Worm (Caenorhabditis elegans) whole organism, young adult: ENCODE data around the gene R53.8.

Source experiments
- B0019.2 ChIP-seq: fragments of 200-800 bp; sonication (Bioruptor generic); conservative IDR thresholded peaks from 2 replicates; pipeline ENCODE4 v1.3.6; 2022; ENCODE audit warnings: missing genetic modification reagents, missing genetic modification characterization, missing compliant biosample characterization
- C06A6.2 ChIP-seq: fragments of 200-800 bp; sonication (Bioruptor generic); conservative IDR thresholded peaks from 2 replicates; pipeline ENCODE4 v1.3.6; 2022; ENCODE audit warnings: missing genetic modification characterization, missing compliant biosample characterization
- F22D6.2 ChIP-seq: sonication (generic microtip); optimal IDR thresholded peaks from 2 replicates; lab custom pipeline; 2016; ENCODE audit warnings: mild to moderate bottlenecking, missing genetic modification characterization, missing compliant biosample characterization
- F52B5.7 ChIP-seq: sonication (generic microtip); optimal IDR thresholded peaks from 2 replicates; lab custom pipeline; 2016; ENCODE audit warnings: mild to moderate bottlenecking, missing genetic modification characterization, missing compliant biosample characterization
- F57C9.4 ChIP-seq: sonication (generic microtip); optimal IDR thresholded peaks from 2 replicates; lab custom pipeline; 2017; ENCODE audit warnings: mild to moderate bottlenecking, missing genetic modification characterization, missing compliant biosample characterization
- K11D2.4 ChIP-seq: fragments of 200-800 bp; sonication (Bioruptor generic); IDR thresholded peaks from 2 replicates; pipeline ENCODE4 v1.3.6; 2022; ENCODE audit warnings: missing genetic modification reagents, missing genetic modification characterization, missing compliant biosample characterization
- Y53G8AR.9 ChIP-seq: fragments of 200-800 bp; sonication (Bioruptor generic); conservative IDR thresholded peaks from 2 replicates; pipeline ENCODE4 v1.3.6; 2022; ENCODE audit warnings: missing genetic modification reagents, missing genetic modification characterization, missing compliant biosample characterization
- Y56A3A.18 ChIP-seq: fragments of 200-800 bp; sonication (Bioruptor generic); IDR thresholded peaks from 2 replicates; pipeline ENCODE4 v1.3.6; 2022; ENCODE audit warnings: missing genetic modification reagents, missing genetic modification characterization, missing compliant biosample characterization
- Y79H2A.3 ChIP-seq: fragments of 200-800 bp; sonication (Bioruptor generic); conservative IDR thresholded peaks from 2 replicates; pipeline ENCODE4 v1.3.6; 2022; ENCODE audit warnings: missing genetic modification reagents, missing genetic modification characterization, missing compliant biosample characterization
- akir-1 ChIP-seq: fragments of 200-800 bp; sonication (Bioruptor generic); optimal IDR thresholded peaks from 2 replicates; lab custom pipeline; 2018; ENCODE audit warnings: mild to moderate bottlenecking, missing genetic modification characterization, moderate library complexity, missing compliant biosample characterization
- ama-1 ChIP-seq, 3 experiments: fragments of 150-350 bp in 1 of 3; sonication (generic microtip) in 2 of 3; optimal IDR thresholded peaks; 2 replicates each; lab custom pipeline; 2014 to 2018; ENCODE audit warnings: missing biosample characterization in 2 of 3, missing genetic modification characterization in 2 of 3, missing genetic modification reagents in 2 of 3
- aptf-3 ChIP-seq: fragments of 200-800 bp; sonication (Bioruptor generic); IDR thresholded peaks from 2 replicates; pipeline ENCODE4 v1.3.6; 2022; ENCODE audit warnings: missing genetic modification characterization, missing compliant biosample characterization
- attf-6 ChIP-seq: fragments of 200-800 bp; sonication (Bioruptor generic); IDR thresholded peaks from 2 replicates; pipeline ENCODE4 v1.3.6; 2022; ENCODE audit warnings: missing genetic modification reagents, missing genetic modification characterization, missing compliant biosample characterization
- bed-1 ChIP-seq: fragments of 200-800 bp; sonication (Bioruptor generic); IDR thresholded peaks from 2 replicates; pipeline ENCODE4 v1.3.6; 2022; ENCODE audit warnings: missing genetic modification reagents, missing genetic modification characterization, missing compliant biosample characterization
- cebp-2 ChIP-seq: fragments of 200-800 bp; sonication (Bioruptor generic); IDR thresholded peaks from 2 replicates; pipeline ENCODE4 v1.3.6; 2022; ENCODE audit warnings: missing genetic modification characterization, missing compliant biosample characterization
- chd-7 ChIP-seq: sonication (generic microtip); optimal IDR thresholded peaks from 2 replicates; lab custom pipeline; 2016; ENCODE audit warnings: mild to moderate bottlenecking, missing genetic modification characterization, moderate library complexity, missing compliant biosample characterization
- dox-1 ChIP-seq: fragments of 200-800 bp; sonication (Bioruptor generic); IDR thresholded peaks from 2 replicates; pipeline ENCODE4 v1.3.6; 2022; ENCODE audit warnings: missing genetic modification reagents, missing genetic modification characterization, missing compliant biosample characterization
- ekl-4 ChIP-seq: fragments of 200-800 bp; sonication (Bioruptor generic); IDR thresholded peaks from 2 replicates; pipeline ENCODE4 v1.3.6; 2022; ENCODE audit warnings: missing genetic modification reagents, missing genetic modification characterization, missing compliant biosample characterization
- hlh-26 ChIP-seq: fragments of 200-800 bp; sonication (Bioruptor generic); conservative IDR thresholded peaks from 2 replicates; pipeline ENCODE4 v1.3.6; 2022; ENCODE audit warnings: missing genetic modification reagents, missing genetic modification characterization, missing compliant biosample characterization
- hmg-1.2 ChIP-seq: fragments of 200-800 bp; sonication (Bioruptor generic); IDR thresholded peaks from 2 replicates; pipeline ENCODE4 v1.3.6; 2022; ENCODE audit warnings: missing genetic modification reagents, missing genetic modification characterization, missing compliant biosample characterization
- let-607 ChIP-seq, 2 experiments: fragments of 200-800 bp in 1 of 2; sonication (Bioruptor generic) in 1 of 2; sonication (generic microtip) in 1 of 2; optimal IDR thresholded peaks; 2 replicates each; lab custom pipeline; 2016 to 2018; ENCODE audit warnings: mild to moderate bottlenecking in 2 of 2, missing compliant biosample characterization in 2 of 2, missing genetic modification characterization in 2 of 2, moderate library complexity in 2 of 2, missing genotype in 1 of 2
- lin-54 ChIP-seq: fragments of 200-800 bp; sonication (Bioruptor generic); optimal IDR thresholded peaks from 2 replicates; lab custom pipeline; 2018; ENCODE audit warnings: mild to moderate bottlenecking, missing genetic modification characterization, missing compliant biosample characterization
- lsl-1 ChIP-seq: fragments of 200-800 bp; sonication (Bioruptor generic); optimal IDR thresholded peaks from 2 replicates; lab custom pipeline; 2018; ENCODE audit warnings: mild to moderate bottlenecking, missing genetic modification characterization, moderate library complexity, missing compliant biosample characterization
- lsy-27 ChIP-seq: sonication (generic microtip); optimal IDR thresholded peaks from 2 replicates; lab custom pipeline; 2017; ENCODE audit warnings: missing genetic modification characterization, mild to moderate bottlenecking, missing compliant biosample characterization, antibody characterized with exemption, missing genotype, borderline replicate concordance; ENCODE audit not compliant: insufficient read depth
- madf-3 ChIP-seq: fragments of 200-800 bp; sonication (Bioruptor generic); IDR thresholded peaks from 2 replicates; pipeline ENCODE4 v1.3.6; 2022; ENCODE audit warnings: missing genetic modification reagents, missing genetic modification characterization, missing compliant biosample characterization
- madf-8 ChIP-seq: fragments of 200-800 bp; sonication (Bioruptor generic); conservative IDR thresholded peaks from 2 replicates; pipeline ENCODE4 v1.3.6; 2022; ENCODE audit warnings: missing genetic modification reagents, missing genetic modification characterization, missing compliant biosample characterization
- mcd-1 ChIP-seq: fragments of 200-800 bp; sonication (Bioruptor generic); IDR thresholded peaks from 2 replicates; pipeline ENCODE4 v1.3.6; 2022; ENCODE audit warnings: missing genetic modification reagents, missing genetic modification characterization, missing compliant biosample characterization
- mel-28 ChIP-seq: sonication (generic microtip); optimal IDR thresholded peaks from 2 replicates; lab custom pipeline; 2016; ENCODE audit warnings: borderline replicate concordance, mild to moderate bottlenecking, missing genetic modification characterization, missing compliant biosample characterization
- nfya-2 ChIP-seq: fragments of 200-800 bp; sonication (Bioruptor generic); IDR thresholded peaks from 2 replicates; pipeline ENCODE4 v1.3.6; 2022; ENCODE audit warnings: missing genetic modification reagents, missing genetic modification characterization, missing compliant biosample characterization
- nfyb-1 ChIP-seq: fragments of 200-800 bp; sonication (Bioruptor generic); IDR thresholded peaks from 2 replicates; pipeline ENCODE4 v1.3.6; 2022; ENCODE audit warnings: missing genetic modification reagents, missing genetic modification characterization, missing compliant biosample characterization
- nhr-80 ChIP-seq: sonication (generic microtip); optimal IDR thresholded peaks from 2 replicates; lab custom pipeline; 2016; ENCODE audit warnings: missing genetic modification characterization, missing compliant biosample characterization
- pha-4 ChIP-seq: fragments of 150-350 bp; sonication (generic microtip); optimal IDR thresholded peaks from 2 replicates; lab custom pipeline; 2014; ENCODE audit warnings: missing biosample characterization, missing genetic modification reagents, missing genetic modification characterization
- snpc-1.1 ChIP-seq: sonication (generic microtip); optimal IDR thresholded peaks from 2 replicates; lab custom pipeline; 2017; ENCODE audit warnings: missing genetic modification characterization, mild to moderate bottlenecking, missing compliant biosample characterization, antibody characterized with exemption, moderate library complexity, missing genotype, missing genetic modification reagents; ENCODE audit not compliant: insufficient read depth
- snpc-1.3 ChIP-seq: sonication (generic microtip); optimal IDR thresholded peaks from 2 replicates; lab custom pipeline; 2017; ENCODE audit warnings: missing genetic modification characterization, mild to moderate bottlenecking, missing compliant biosample characterization, antibody characterized with exemption, moderate library complexity, missing genotype, missing genetic modification reagents; ENCODE audit not compliant: insufficient read depth
- xnd-1 ChIP-seq: sonication (generic microtip); optimal IDR thresholded peaks from 2 replicates; lab custom pipeline; 2016; ENCODE audit warnings: missing genotype, missing genetic modification reagents, missing genetic modification characterization, missing compliant biosample characterization
- zfh-2 ChIP-seq: fragments of 200-800 bp; sonication (Bioruptor generic); conservative IDR thresholded peaks from 2 replicates; pipeline ENCODE4 v1.3.6; 2022; ENCODE audit warnings: missing genetic modification reagents, missing genetic modification characterization, missing compliant biosample characterization
- zim-3 ChIP-seq: sonication (generic microtip); optimal IDR thresholded peaks from 2 replicates; lab custom pipeline; 2017; ENCODE audit warnings: mild to moderate bottlenecking, missing genetic modification characterization, moderate library complexity, missing compliant biosample characterization
- ztf-3 ChIP-seq: fragments of 200-800 bp; sonication (Bioruptor generic); optimal IDR thresholded peaks from 2 replicates; lab custom pipeline; 2018; ENCODE audit warnings: mild to moderate bottlenecking, missing genetic modification characterization, missing compliant biosample characterization

The R53.8 gene

ce11 chrII:9934570-9934969 lies 41.9 kb upstream of the R53.8 start:
- TF ChIP-seq aptf-3 (GFP tag; lab: Robert Waterston, UW) (peak; percentile 69; the same call in 1 of the 2 replicates), mcd-1 (0 out of 2 replicates have a peak, but pooled peaks have one; percentile 28), Y56A3A.18 (GFP tag; lab: Robert Waterston, UW) (peak; percentile 70; the same call in 1 of the 2 replicates), chd-7 (tag; lab: Kevin White, UChicago) (peak; percentile 63), F52B5.7 (tag; lab: Kevin White, UChicago) (peak; percentile 42), madf-8 (no peak), hlh-26 (GFP tag; lab: Robert Waterston, UW) (no peak), F57C9.4 (tag; lab: Kevin White, UChicago) (no peak), hmg-1.2 (peak; percentile 20; the same call in 1 of the 2 replicates), ekl-4 (GFP tag; lab: Robert Waterston, UW) (peak; percentile 56), let-607 (tag; optimal IDR thresholded peaks at IDR 0.05; lab: Kevin White, UChicago) (peak in 1 of 2 experiments; percentile 16), nhr-80 (tag; lab: Kevin White, UChicago) (no peak), madf-3 (GFP tag; lab: Robert Waterston, UW) (peak; percentile 71; the same call in 1 of the 2 replicates), cebp-2 (GFP tag; lab: Robert Waterston, UW) (peak; percentile 72; the same call in 1 of the 2 replicates), Y53G8AR.9 (0 out of 2 replicates have a peak, but pooled peaks have one; percentile 10), zim-3 (tag; lab: Kevin White, UChicago) (peak; percentile 49)

- no peak for TF ChIP-seq F57C9.4 (tag; lab: Kevin White, UChicago)
- TF ChIP-seq akir-1 (GFP tag; lab: Kevin White, UChicago) = no peak
- no peak for TF ChIP-seq snpc-1.3
- 0 out of 2 replicates have a peak, but pooled peaks have one; percentile 11 for TF ChIP-seq nfyb-1 (GFP tag; lab: Robert Waterston, UW)
- TF ChIP-seq nfya-2 = no peak
- no peak for TF ChIP-seq bed-1 (GFP tag; lab: Robert Waterston, UW)
- TF ChIP-seq nhr-80 (tag; lab: Kevin White, UChicago) = peak; percentile 6
Observed at ce11 chrII:9935044-9935599, 41.4 kb upstream of the R53.8 start.

ce11 chrII:9935664-9936063 lies 40.8 kb upstream of the R53.8 start:
- no peak for TF ChIP-seq mel-28
- TF ChIP-seq xnd-1 (tag; lab: Kevin White, UChicago) = no peak
- TF ChIP-seq Y79H2A.3 (GFP tag; lab: Robert Waterston, UW) = no peak
- TF ChIP-seq F22D6.2 (tag; lab: Kevin White, UChicago) = no peak
- TF ChIP-seq snpc-1.1 (tag; lab: Kevin White, UChicago) = no peak
- no peak for TF ChIP-seq pha-4 (tag; lab: Kevin White, UChicago)
- TF ChIP-seq ama-1 (optimal IDR thresholded peaks at IDR 0.05; lab: Kevin White, UChicago) = peak; percentile 4
- TF ChIP-seq ama-1 (GFP tag; optimal IDR thresholded peaks at IDR 0.05; lab: Kevin White, UChicago) = no peak

- TF ChIP-seq ztf-3 (GFP tag; lab: Kevin White, UChicago) (no peak), hmg-1.2 (no peak), K11D2.4 (GFP tag; lab: Robert Waterston, UW) (no peak), B0019.2 (no peak), zfh-2 (no peak), lsy-27 (no peak), ekl-4 (GFP tag; lab: Robert Waterston, UW) (0 out of 2 replicates have a peak, but pooled peaks have one; percentile 48), lin-54 (GFP tag; lab: Kevin White, UChicago) (no peak), let-607 (tag; optimal IDR thresholded peaks at IDR 0.05; lab: Kevin White, UChicago) (no peak), dox-1 (GFP tag; lab: Robert Waterston, UW) (0 out of 2 replicates have a peak, but pooled peaks have one; percentile 4), attf-6 (no peak), madf-3 (GFP tag; lab: Robert Waterston, UW) (no peak), pha-4 (tag; lab: Kevin White, UChicago) (no peak), lsl-1 (GFP tag; lab: Kevin White, UChicago) (no peak), C06A6.2 (GFP tag; lab: Robert Waterston, UW) (no peak), F22D6.2 (tag; lab: Kevin White, UChicago) (no peak)
Observed at ce11 chrII:9936859-9937258, 39.6 kb upstream of the R53.8 start, which contains the start of gene C05C10.3. TSS of gene C05C10.3 (minus strand) at chrII:9936893.
